Worm (Caenorhabditis elegans) whole organism, late embryonic: Measurements from ENCODE around the gene got-2.2.

Experiments used
- C08G9.2 ChIP-seq: sonication (generic microtip); optimal IDR thresholded peaks from 2 replicates; lab custom pipeline; 2016; ENCODE audit warnings: mild to moderate bottlenecking, missing genetic modification characterization, moderate library complexity, missing compliant biosample characterization
- K02D7.2 ChIP-seq: sonication (generic microtip); optimal IDR thresholded peaks from 2 replicates; lab custom pipeline; 2017; ENCODE audit warnings: mild to moderate bottlenecking, missing genetic modification characterization, missing compliant biosample characterization
- K09A11.1 ChIP-seq: sonication (generic microtip); optimal IDR thresholded peaks from 2 replicates; lab custom pipeline; 2017; ENCODE audit warnings: antibody characterized with exemption, mild to moderate bottlenecking, missing genetic modification characterization, missing compliant biosample characterization; ENCODE audit not compliant: insufficient read depth
- Y22D7AL.16 ChIP-seq: sonication (generic microtip); optimal IDR thresholded peaks from 2 replicates; lab custom pipeline; 2016; ENCODE audit warnings: missing genetic modification characterization, missing compliant biosample characterization
- ama-1 ChIP-seq: fragments of 150-350 bp; optimal IDR thresholded peaks from 2 replicates; lab custom pipeline; 2014
- ceh-14 ChIP-seq: sonication (generic microtip); optimal IDR thresholded peaks from 2 replicates; lab custom pipeline; 2016; ENCODE audit warnings: missing genotype, missing genetic modification characterization, missing compliant biosample characterization
- ceh-22 ChIP-seq: sonication (generic microtip); optimal IDR thresholded peaks from 2 replicates; lab custom pipeline; 2017; ENCODE audit warnings: missing biosample characterization, missing genetic modification characterization
- ceh-30 ChIP-seq: fragments of 150-350 bp; optimal IDR thresholded peaks from 2 replicates; lab custom pipeline; 2014; ENCODE audit warnings: missing biosample characterization, missing genetic modification characterization
- ceh-31 ChIP-seq: sonication (generic microtip); optimal IDR thresholded peaks from 2 replicates; lab custom pipeline; 2016; ENCODE audit warnings: missing genetic modification characterization, missing compliant biosample characterization
- ceh-45 ChIP-seq: fragments of 200-800 bp; sonication (Bioruptor generic); IDR thresholded peaks from 2 replicates; pipeline ENCODE4 v1.3.6; 2022; ENCODE audit warnings: missing genetic modification reagents, missing genetic modification characterization, missing compliant biosample characterization
- ceh-48 ChIP-seq: sonication (generic microtip); optimal IDR thresholded peaks from 2 replicates; lab custom pipeline; 2016; ENCODE audit warnings: missing genetic modification characterization, inconsistent platforms, missing compliant biosample characterization
- ceh-9 ChIP-seq: sonication (generic microtip); optimal IDR thresholded peaks from 2 replicates; lab custom pipeline; 2016; ENCODE audit warnings: mild to moderate bottlenecking, missing genetic modification characterization, inconsistent platforms, missing compliant biosample characterization
- dve-1 ChIP-seq: sonication (generic microtip); optimal IDR thresholded peaks from 2 replicates; lab custom pipeline; 2017; ENCODE audit warnings: antibody characterized with exemption, mild to moderate bottlenecking, missing genetic modification characterization, missing compliant biosample characterization
- elt-2 ChIP-seq: sonication (generic microtip); optimal IDR thresholded peaks from 2 replicates; lab custom pipeline; 2016; ENCODE audit warnings: missing genetic modification reagents, missing genetic modification characterization, missing compliant biosample characterization
- eyg-1 ChIP-seq: sonication (generic microtip); optimal IDR thresholded peaks from 2 replicates; lab custom pipeline; 2016; ENCODE audit warnings: missing genotype, missing genetic modification characterization, missing compliant biosample characterization
- fax-1 ChIP-seq: sonication (generic microtip); optimal IDR thresholded peaks from 2 replicates; lab custom pipeline; 2016; ENCODE audit warnings: missing genotype, missing genetic modification characterization, missing compliant biosample characterization
- fkh-10 ChIP-seq: fragments of 150-350 bp; optimal IDR thresholded peaks from 2 replicates; lab custom pipeline; 2014; ENCODE audit warnings: missing biosample characterization, missing genetic modification reagents, missing genetic modification characterization
- fkh-6 ChIP-seq: sonication (generic microtip); optimal IDR thresholded peaks from 2 replicates; lab custom pipeline; 2016; ENCODE audit warnings: missing genetic modification characterization, missing compliant biosample characterization
- gmeb-2 ChIP-seq: sonication (generic microtip); optimal IDR thresholded peaks from 2 replicates; lab custom pipeline; 2016; ENCODE audit warnings: missing genetic modification characterization, inconsistent platforms, missing compliant biosample characterization
- hlh-30 ChIP-seq: sonication (generic microtip); optimal IDR thresholded peaks from 2 replicates; lab custom pipeline; 2017; ENCODE audit warnings: antibody characterized with exemption, missing genetic modification characterization, missing compliant biosample characterization; ENCODE audit not compliant: insufficient read depth
- lim-6 ChIP-seq: sonication (generic microtip); optimal IDR thresholded peaks from 2 replicates; lab custom pipeline; 2016; ENCODE audit warnings: missing genetic modification characterization, missing compliant biosample characterization
- lin-11 ChIP-seq: fragments of 200-800 bp; sonication (Bioruptor generic); optimal IDR thresholded peaks from 2 replicates; lab custom pipeline; 2018; ENCODE audit warnings: mild to moderate bottlenecking, missing genetic modification characterization, missing compliant biosample characterization
- madf-2 ChIP-seq: sonication (generic microtip); optimal IDR thresholded peaks from 2 replicates; lab custom pipeline; 2017; ENCODE audit warnings: missing genetic modification characterization, missing compliant biosample characterization
- nfya-1 ChIP-seq: sonication (generic microtip); optimal IDR thresholded peaks from 2 replicates; lab custom pipeline; 2017; ENCODE audit warnings: missing genetic modification characterization, mild to moderate bottlenecking, missing compliant biosample characterization, antibody characterized with exemption, moderate library complexity
- nhr-11 ChIP-seq: fragments of 150-350 bp; optimal IDR thresholded peaks from 2 replicates; lab custom pipeline; 2014; ENCODE audit warnings: missing biosample characterization, missing genetic modification characterization
- npax-4 ChIP-seq: sonication (generic microtip); optimal IDR thresholded peaks from 2 replicates; lab custom pipeline; 2016; ENCODE audit warnings: missing genetic modification characterization, missing compliant biosample characterization
- odd-2 ChIP-seq: sonication (generic microtip); optimal IDR thresholded peaks from 2 replicates; lab custom pipeline; 2017; ENCODE audit warnings: antibody characterized with exemption, mild to moderate bottlenecking, missing genetic modification characterization, missing compliant biosample characterization
- pat-9 ChIP-seq: fragments of 200-800 bp; sonication (Bioruptor generic); optimal IDR thresholded peaks from 2 replicates; lab custom pipeline; 2018; ENCODE audit warnings: mild to moderate bottlenecking, missing genetic modification characterization, moderate library complexity, missing compliant biosample characterization
- pax-1 ChIP-seq: fragments of 150-350 bp; optimal IDR thresholded peaks from 2 replicates; lab custom pipeline; 2014; ENCODE audit warnings: missing biosample characterization, missing genetic modification characterization
- pha-4 ChIP-seq: fragments of 150-350 bp; optimal IDR thresholded peaks from 2 replicates; lab custom pipeline; 2018; ENCODE audit warnings: missing biosample characterization, missing genetic modification reagents, missing genetic modification characterization
- pros-1 ChIP-seq: fragments of 150-350 bp; optimal IDR thresholded peaks from 2 replicates; lab custom pipeline; 2014; ENCODE audit warnings: missing biosample characterization, missing genetic modification reagents, missing genetic modification characterization
- sox-2 ChIP-seq: fragments of 200-800 bp; sonication (Bioruptor generic); IDR thresholded peaks from 2 replicates; pipeline ENCODE4 v1.3.6; 2022; ENCODE audit warnings: missing genetic modification reagents, missing genetic modification characterization, missing compliant biosample characterization
- sox-4 ChIP-seq: sonication (generic microtip); optimal IDR thresholded peaks from 2 replicates; lab custom pipeline; 2017; ENCODE audit warnings: mild to moderate bottlenecking, missing genetic modification characterization, inconsistent platforms, missing compliant biosample characterization
- tbx-2 ChIP-seq: sonication (generic microtip); optimal IDR thresholded peaks from 2 replicates; lab custom pipeline; 2016; ENCODE audit warnings: missing genetic modification characterization, missing compliant biosample characterization
- ttx-3 ChIP-seq: sonication (generic microtip); optimal IDR thresholded peaks from 2 replicates; lab custom pipeline; 2016; ENCODE audit warnings: missing genetic modification reagents, missing genetic modification characterization, missing compliant biosample characterization
- unc-3 ChIP-seq, 2 experiments: fragments of 200-800 bp in 1 of 2; sonication (Bioruptor generic) in 1 of 2; sonication (generic microtip) in 1 of 2; conservative IDR thresholded peaks in 1 of 2; optimal IDR thresholded peaks in 1 of 2; 2 replicates each; pipeline versions ENCODE4 v1.3.6 to Lab custom; 2016 to 2022; ENCODE audit warnings: missing compliant biosample characterization in 2 of 2, missing genetic modification characterization in 2 of 2, missing genetic modification reagents in 1 of 2
- zip-5 ChIP-seq: sonication (generic microtip); optimal IDR thresholded peaks from 2 replicates; lab custom pipeline; 2016; ENCODE audit warnings: missing genetic modification characterization, missing compliant biosample characterization
- ztf-16 ChIP-seq: sonication (generic microtip); optimal IDR thresholded peaks from 2 replicates; lab custom pipeline; 2017; ENCODE audit warnings: missing genetic modification characterization, missing compliant biosample characterization

got-2.2 gene

ce11 chrX:6263194-6263698 lies 22.5 kb downstream of the got-2.2 start, which contains the start of gene W05H9.4 (continued):
- TF ChIP-seq zip-5 (tag; lab: Kevin White, UChicago) = no peak
- no peak for TF ChIP-seq ceh-30 (tag; lab: Kevin White, UChicago)
- no peak for TF ChIP-seq sox-2
- no peak for TF ChIP-seq nhr-11
- TF ChIP-seq pha-4 (tag; lab: Kevin White, UChicago) = no peak
- TF ChIP-seq Y22D7AL.16 = no peak
- TF ChIP-seq K09A11.1 (tag; lab: Kevin White, UChicago) = no peak
- TF ChIP-seq sox-4 (tag; lab: Kevin White, UChicago) = no peak
- peak; percentile 70 for TF ChIP-seq nfya-1
- TF ChIP-seq C08G9.2 (tag; lab: Kevin White, UChicago) = no peak
- TF ChIP-seq gmeb-2 = no peak
- peak; percentile 4 for TF ChIP-seq fax-1 (tag; lab: Kevin White, UChicago)
- no peak for TF ChIP-seq dve-1
- TF ChIP-seq tbx-2 (tag; lab: Kevin White, UChicago) = peak; percentile 48
- TF ChIP-seq lim-6 (tag; lab: Kevin White, UChicago) = no peak
- TF ChIP-seq madf-2 (tag; lab: Kevin White, UChicago) = no peak
- TF ChIP-seq lin-11 = no peak
- TF ChIP-seq pax-1 = no peak
- no peak for TF ChIP-seq ama-1 (lab: Kevin White, UChicago)
- TF ChIP-seq pros-1 (tag; lab: Kevin White, UChicago) = no peak
- TF ChIP-seq eyg-1 (tag; lab: Kevin White, UChicago) = no peak
- no peak for TF ChIP-seq ttx-3 (tag; lab: Kevin White, UChicago)

DNA sequence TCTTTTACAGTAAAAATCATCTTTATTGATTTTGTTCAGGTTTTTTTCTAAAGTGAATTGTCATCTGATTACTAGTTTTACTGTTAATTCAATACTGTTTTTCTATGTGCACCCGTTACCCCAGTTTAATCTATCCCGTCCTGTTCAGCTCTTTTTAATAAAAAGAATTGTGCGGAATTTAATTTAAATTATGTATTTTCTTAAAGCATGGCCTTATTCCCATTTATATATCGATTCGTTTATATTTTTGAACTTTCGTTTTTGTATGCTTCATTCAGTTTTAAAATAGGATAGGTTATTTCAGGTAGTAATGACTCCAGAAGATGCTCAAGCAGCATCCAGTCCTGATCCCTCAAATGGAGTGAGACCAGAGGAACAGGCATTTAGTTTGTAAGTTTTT lies 26.0 kb downstream of the got-2.2 start, which contains the start of gene W05H9.2:
Gene W05H9.2, plus strand, starts transcription at position 301 of the 400 bp plus-strand sequence.
- no peak for TF ChIP-seq ceh-9 (tag; lab: Kevin White, UChicago)
- no peak for TF ChIP-seq pat-9
- TF ChIP-seq C08G9.2 (tag; lab: Kevin White, UChicago) = no peak
- no peak for TF ChIP-seq ceh-22 (tag; lab: Kevin White, UChicago)
- TF ChIP-seq fkh-10 (GFP tag; lab: Kevin White, UChicago) = no peak
- TF ChIP-seq npax-4 (tag; lab: Kevin White, UChicago) = no peak
- TF ChIP-seq odd-2 (tag; lab: Kevin White, UChicago) = no peak
- no peak for TF ChIP-seq K02D7.2 (tag; lab: Kevin White, UChicago)
- no peak for TF ChIP-seq fkh-6 (tag; lab: Kevin White, UChicago)
- no peak for TF ChIP-seq ceh-31
- TF ChIP-seq ceh-14 (tag; lab: Kevin White, UChicago) = no peak
- TF ChIP-seq ceh-48 (tag; lab: Kevin White, UChicago) = no peak
- TF ChIP-seq hlh-30 (tag; lab: Kevin White, UChicago) = no peak
- TF ChIP-seq ceh-45 (GFP tag; lab: Robert Waterston, UW) = no peak
- TF ChIP-seq zip-5 (tag; lab: Kevin White, UChicago) = no peak
- TF ChIP-seq unc-3 (GFP tag; conservative IDR thresholded peaks at IDR 0.05; lab: Robert Waterston, UW) = no peak
- TF ChIP-seq unc-3 (tag; optimal IDR thresholded peaks at IDR 0.05; lab: Kevin White, UChicago) = no peak
- no peak for TF ChIP-seq gmeb-2
- TF ChIP-seq ztf-16 (tag; lab: Kevin White, UChicago) = no peak

DNA sequence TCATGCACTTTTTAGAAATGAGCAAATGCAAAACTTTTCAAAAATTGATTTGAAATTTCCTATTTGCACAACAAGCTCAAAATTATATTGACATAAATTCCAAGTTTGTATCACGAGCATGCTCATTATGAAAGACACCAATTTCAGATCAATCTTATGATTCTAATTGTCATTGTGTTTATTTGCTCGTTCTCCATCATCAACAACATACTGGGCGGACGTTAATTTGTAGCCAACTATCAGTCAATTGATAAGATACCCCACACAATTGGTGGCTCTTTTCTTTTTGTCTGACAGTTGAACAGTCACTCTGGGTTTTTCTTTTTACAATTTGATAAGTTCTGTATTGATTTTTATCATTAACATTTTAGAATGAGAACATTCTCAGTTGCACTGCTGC lies 30.9 kb downstream of the got-2.2 start, which contains the start of gene lro-1:
Gene lro-1, plus strand, starts transcription at position 372 of the 400 bp plus-strand sequence.
- TF ChIP-seq pha-4 (tag; lab: Kevin White, UChicago) (no peak), elt-2 (peak; percentile 62)
